Worm (Caenorhabditis elegans) whole organism, L3 larva: ENCODE data around the gene F32D8.11.

Experiments used
- ama-1 ChIP-seq: fragments of 150-350 bp; optimal IDR thresholded peaks from 2 replicates; lab custom pipeline; 2018
- elt-1 ChIP-seq: fragments of 150-350 bp; optimal IDR thresholded peaks from 2 replicates; lab custom pipeline; 2014; ENCODE audit warnings: missing biosample characterization, missing genetic modification characterization
- sea-2 ChIP-seq: fragments of 150-350 bp; sonication (generic microtip); optimal IDR thresholded peaks from 4 replicates; lab custom pipeline; 2014; ENCODE audit warnings: missing biosample characterization, missing genetic modification reagents, missing genetic modification characterization
- zag-1 ChIP-seq: fragments of 150-350 bp; optimal IDR thresholded peaks from 2 replicates; lab custom pipeline; 2014; ENCODE audit warnings: missing biosample characterization, missing genetic modification characterization

DNA sequence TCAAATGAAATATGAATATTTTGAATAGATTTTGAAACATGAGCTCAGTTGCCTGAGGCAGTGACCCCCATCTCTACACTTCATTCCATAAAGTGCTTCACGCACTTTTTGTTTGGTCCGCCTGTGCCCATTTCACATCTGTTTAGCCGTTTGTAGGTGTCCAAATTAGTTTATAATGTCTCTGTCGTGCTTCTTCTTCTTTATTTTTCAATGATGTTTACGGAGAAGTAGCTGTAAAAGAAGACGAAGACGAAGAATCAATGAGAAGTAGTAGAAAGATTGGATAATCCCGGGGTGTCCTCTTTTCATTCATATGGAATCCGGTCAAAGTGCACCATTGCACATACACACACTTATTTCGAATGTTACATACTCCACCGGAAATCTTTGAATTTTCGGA lies 49.5 kb downstream of the F32D8.11 start:
- TF ChIP-seq zag-1 (tag; lab: Kevin White, UChicago) (no peak), ama-1 (lab: Kevin White, UChicago) (no peak), elt-1 (tag; lab: Kevin White, UChicago) (no peak), sea-2 (GFP tag; lab: Kevin White, UChicago) (no peak)
